Worm (Caenorhabditis elegans) whole organism, early embryonic: ENCODE data around the gene moma-1.

Experiments
- B0310.2 ChIP-seq: sonication (generic microtip); optimal IDR thresholded peaks from 2 replicates; lab custom pipeline; 2016; ENCODE audit warnings: mild to moderate bottlenecking, missing genetic modification characterization, missing compliant biosample characterization
- F13C5.2 ChIP-seq: sonication (generic microtip); optimal IDR thresholded peaks from 2 replicates; lab custom pipeline; 2017; ENCODE audit warnings: mild to moderate bottlenecking, missing genetic modification characterization, inconsistent platforms, missing compliant biosample characterization
- aly-1 ChIP-seq: sonication (generic microtip); optimal IDR thresholded peaks from 2 replicates; lab custom pipeline; 2016; ENCODE audit warnings: missing genetic modification characterization, missing compliant biosample characterization
- ama-1 ChIP-seq: fragments of 150-350 bp; optimal IDR thresholded peaks from 2 replicates; lab custom pipeline; 2014
- ceh-13 ChIP-seq: fragments of 200-800 bp; sonication (Bioruptor generic); optimal IDR thresholded peaks from 2 replicates; lab custom pipeline; 2018; ENCODE audit warnings: mild to moderate bottlenecking, missing genetic modification characterization, missing compliant biosample characterization
- ceh-36 ChIP-seq: sonication (generic microtip); optimal IDR thresholded peaks from 2 replicates; lab custom pipeline; 2016; ENCODE audit warnings: missing genetic modification characterization, inconsistent platforms, missing compliant biosample characterization
- ets-7 ChIP-seq: sonication (generic microtip); optimal IDR thresholded peaks from 2 replicates; lab custom pipeline; 2016; ENCODE audit warnings: missing genotype, missing genetic modification characterization, missing compliant biosample characterization
- flt-1 ChIP-seq: fragments of 200-800 bp; sonication (Bioruptor generic); IDR thresholded peaks from 2 replicates; pipeline ENCODE4 v1.3.6; 2022; ENCODE audit warnings: missing genetic modification characterization, missing compliant biosample characterization
- hmbx-1 ChIP-seq: sonication (generic microtip); optimal IDR thresholded peaks from 2 replicates; lab custom pipeline; 2016; ENCODE audit warnings: mild to moderate bottlenecking, missing genetic modification characterization, missing compliant biosample characterization
- hmg-4 ChIP-seq: fragments of 200-800 bp; sonication (Bioruptor generic); optimal IDR thresholded peaks from 2 replicates; lab custom pipeline; 2018; ENCODE audit warnings: mild to moderate bottlenecking, missing genetic modification characterization, missing compliant biosample characterization
- hnd-1 ChIP-seq: sonication (generic microtip); optimal IDR thresholded peaks from 2 replicates; lab custom pipeline; 2016; ENCODE audit warnings: missing genetic modification characterization, missing compliant biosample characterization
- pes-1 ChIP-seq: fragments of 200-800 bp; sonication (Bioruptor generic); IDR thresholded peaks from 2 replicates; pipeline ENCODE4 v1.3.6; 2022; ENCODE audit warnings: missing genetic modification reagents, missing genetic modification characterization, missing compliant biosample characterization
- scrt-1 ChIP-seq: fragments of 200-800 bp; sonication (Bioruptor generic); IDR thresholded peaks from 2 replicates; pipeline ENCODE4 v1.3.6; 2022; ENCODE audit warnings: missing genetic modification characterization, missing compliant biosample characterization
- sea-1 ChIP-seq: fragments of 200-800 bp; sonication (Bioruptor generic); conservative IDR thresholded peaks from 2 replicates; pipeline ENCODE4 v1.3.6; 2022; ENCODE audit warnings: missing genetic modification characterization, missing compliant biosample characterization
- tbx-11 ChIP-seq: fragments of 200-800 bp; sonication (Bioruptor generic); IDR thresholded peaks from 2 replicates; pipeline ENCODE4 v1.3.6; 2022; ENCODE audit warnings: missing genetic modification characterization, missing compliant biosample characterization
- tbx-37 ChIP-seq: fragments of 200-800 bp; sonication (Bioruptor generic); conservative IDR thresholded peaks from 2 replicates; pipeline ENCODE4 v1.3.6; 2022; ENCODE audit warnings: missing genetic modification reagents, missing genetic modification characterization, missing compliant biosample characterization
- tra-4 ChIP-seq: sonication (generic microtip); optimal IDR thresholded peaks from 2 replicates; lab custom pipeline; 2017; ENCODE audit warnings: missing genetic modification characterization, missing compliant biosample characterization

The moma-1 gene

ce11 chrIII:870555-870954 is 18.4 kb upstream of the moma-1 start:
- no peak for TF ChIP-seq B0310.2 (tag; lab: Kevin White, UChicago)
- no peak for TF ChIP-seq tbx-37 (GFP tag; lab: Robert Waterston, UW)
- no peak for TF ChIP-seq hmg-4 (GFP tag; lab: Kevin White, UChicago)
- no peak for TF ChIP-seq ceh-36 (tag; lab: Kevin White, UChicago)
- no peak for TF ChIP-seq flt-1 (GFP tag; lab: Robert Waterston, UW)
- TF ChIP-seq hmbx-1 (tag; lab: Kevin White, UChicago), result no peak
- TF ChIP-seq pes-1 (GFP tag; lab: Robert Waterston, UW), result no peak
- TF ChIP-seq F13C5.2 (tag; lab: Kevin White, UChicago), result no peak
- TF ChIP-seq ama-1 (lab: Kevin White, UChicago), result no peak
- no peak for TF ChIP-seq ets-7
- no peak for TF ChIP-seq hnd-1 (tag; lab: Kevin White, UChicago)
- no peak for TF ChIP-seq tbx-11 (GFP tag; lab: Robert Waterston, UW)
- TF ChIP-seq aly-1, result no peak

DNA sequence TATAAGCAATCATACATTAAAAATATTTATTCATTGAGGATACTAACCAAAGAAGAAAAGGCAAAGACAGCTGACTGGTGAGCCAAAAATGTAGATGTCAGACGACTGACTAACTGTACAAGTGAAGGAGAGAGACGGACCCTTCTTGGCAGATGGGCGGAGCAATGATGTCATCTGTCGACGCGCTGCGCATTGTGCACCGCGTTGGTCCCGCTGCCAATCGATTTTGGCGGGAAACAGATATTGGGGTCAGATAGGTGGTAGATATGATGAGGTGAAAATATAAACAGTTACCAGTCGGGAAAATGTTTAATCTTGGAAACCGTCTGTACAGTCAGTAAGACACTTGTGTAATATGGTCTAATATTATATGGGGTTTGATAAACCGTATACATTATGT is 17.7 kb upstream of the moma-1 start, which contains the start of gene T24C4.2:
Gene T24C4.2, minus strand, starts transcription at position 101 of the 400 bp plus-strand sequence.
- TF ChIP-seq tbx-11 (GFP tag; lab: Robert Waterston, UW), result no peak
- TF ChIP-seq hmg-4 (GFP tag; lab: Kevin White, UChicago), result peak; percentile 36
- no peak for TF ChIP-seq F13C5.2 (tag; lab: Kevin White, UChicago)

DNA sequence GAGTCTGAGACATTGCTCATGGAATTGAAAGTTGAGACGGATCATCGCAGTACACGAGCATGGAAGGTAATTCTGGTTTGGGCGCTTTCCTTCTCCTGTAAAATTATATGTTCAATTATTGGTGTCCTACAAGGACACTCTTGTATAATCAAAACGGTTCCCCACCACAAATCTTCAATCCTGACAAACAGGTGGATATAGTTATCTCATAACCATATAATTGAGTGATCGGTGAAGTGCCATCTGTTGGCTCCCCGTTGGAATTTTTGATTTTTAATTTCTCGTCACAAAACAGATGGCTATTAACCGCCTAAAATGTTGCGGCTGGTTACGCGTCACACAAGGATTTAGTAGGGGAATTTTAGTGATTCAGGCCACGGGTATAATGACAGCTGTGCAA is 16.7 kb upstream of the moma-1 start:
- TF ChIP-seq B0310.2 (tag; lab: Kevin White, UChicago), result no peak
- TF ChIP-seq pes-1 (GFP tag; lab: Robert Waterston, UW), result no peak
- TF ChIP-seq ceh-36 (tag; lab: Kevin White, UChicago), result no peak
- no peak for TF ChIP-seq tbx-37 (GFP tag; lab: Robert Waterston, UW)
- TF ChIP-seq hnd-1 (tag; lab: Kevin White, UChicago), result no peak

DNA sequence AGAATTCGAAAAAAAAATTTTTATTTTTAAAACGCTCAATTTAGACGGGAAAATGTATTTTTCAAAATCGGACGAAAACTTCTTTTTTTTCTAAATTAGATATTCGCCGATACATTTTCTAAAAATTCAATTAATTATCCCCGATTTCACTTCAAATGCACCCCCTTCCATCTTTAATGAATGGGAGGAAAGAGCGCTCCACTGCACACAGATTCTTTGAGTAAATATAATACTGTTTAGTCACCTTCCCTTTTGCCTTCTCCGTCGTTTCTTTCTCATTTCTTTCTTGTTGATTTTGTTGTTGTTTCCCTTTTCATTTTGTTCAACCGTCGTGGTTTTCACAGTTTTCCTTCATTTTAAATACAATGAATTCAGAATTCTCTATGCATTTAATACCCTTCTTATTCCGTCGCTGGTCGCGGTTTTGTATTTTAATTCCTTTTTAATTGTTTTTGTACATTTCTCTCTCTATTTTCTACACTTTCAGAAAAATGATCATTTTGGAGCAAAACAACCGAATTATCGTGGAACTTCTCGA is 9.7 kb upstream of the moma-1 start, which contains the start of gene arx-4:
Gene arx-4, plus strand, starts transcription at position 488 of the 538 bp plus-strand sequence.
- no peak for TF ChIP-seq hmg-4 (GFP tag; lab: Kevin White, UChicago)

DNA sequence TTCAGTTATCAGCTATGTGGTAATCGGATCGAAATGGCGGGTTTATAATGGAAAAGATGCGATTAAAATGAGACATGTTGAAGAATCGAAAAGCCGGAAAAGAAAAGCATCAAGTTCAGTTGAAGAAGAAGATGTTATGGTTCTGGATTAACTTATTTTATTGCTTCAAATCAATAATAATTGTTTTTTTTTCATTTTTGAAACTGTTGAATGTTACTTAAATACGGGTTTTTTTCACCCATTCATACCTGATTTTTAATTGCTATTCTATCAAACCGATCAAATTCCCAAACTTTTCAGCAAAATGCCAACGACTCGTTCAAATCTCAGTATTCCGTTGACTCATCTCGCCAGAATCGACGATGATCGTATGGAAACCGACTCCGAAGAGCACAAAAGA is 7.7 kb upstream of the moma-1 start, which contains the start of gene exos-4.2:
Gene exos-4.2, plus strand, starts transcription at position 301 of the 400 bp plus-strand sequence.
- TF ChIP-seq pes-1 (GFP tag; lab: Robert Waterston, UW), result no peak
- no peak for TF ChIP-seq tra-4
- TF ChIP-seq flt-1 (GFP tag; lab: Robert Waterston, UW), result no peak

DNA sequence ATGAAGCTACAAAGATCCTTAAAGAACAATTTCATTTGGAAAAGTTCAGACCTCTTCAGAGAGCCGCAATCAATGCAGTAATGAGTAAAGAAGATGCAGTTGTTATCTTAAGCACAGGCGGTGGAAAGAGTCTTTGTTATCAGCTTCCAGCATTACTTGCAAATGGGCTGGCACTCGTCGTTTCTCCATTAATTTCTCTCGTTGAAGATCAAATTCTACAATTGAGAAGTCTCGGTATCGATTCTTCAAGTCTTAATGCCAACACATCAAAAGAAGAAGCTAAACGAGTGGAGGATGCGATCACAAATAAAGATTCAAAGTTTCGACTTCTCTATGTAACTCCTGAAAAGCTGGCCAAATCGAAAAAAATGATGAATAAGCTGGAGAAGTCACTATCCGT is 4.7 kb upstream of the moma-1 start:
- TF ChIP-seq scrt-1 (GFP tag; lab: Robert Waterston, UW), result no peak
- TF ChIP-seq B0310.2 (tag; lab: Kevin White, UChicago), result no peak
- TF ChIP-seq hmbx-1 (tag; lab: Kevin White, UChicago), result no peak
- TF ChIP-seq ets-7, result no peak
- no peak for TF ChIP-seq sea-1 (GFP tag; lab: Robert Waterston, UW)

DNA sequence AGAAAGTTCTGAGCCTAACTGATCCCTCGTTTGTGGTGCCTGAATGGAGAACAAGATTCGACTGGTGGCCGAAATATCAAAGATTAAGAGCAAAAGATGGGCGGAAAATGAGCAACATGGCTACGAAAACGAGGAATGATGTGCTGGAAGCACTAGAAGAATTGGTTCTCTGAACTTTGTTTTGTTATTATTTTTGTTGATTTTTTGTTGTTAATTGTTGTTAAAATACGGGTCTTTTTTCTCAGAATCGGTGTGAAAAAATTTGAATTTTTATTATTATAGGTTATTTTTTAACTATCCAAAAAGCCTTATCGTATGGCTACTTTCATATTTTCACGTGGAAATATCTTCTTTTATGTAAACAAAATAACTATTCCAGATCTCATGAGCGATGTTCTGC is 4.1 kb upstream of the moma-1 start, which contains the start of gene K02F3.12:
Gene K02F3.12, plus strand, starts transcription at position 301 of the 400 bp plus-strand sequence.
- TF ChIP-seq hmbx-1 (tag; lab: Kevin White, UChicago), result no peak
- TF ChIP-seq ceh-13 (GFP tag; lab: Kevin White, UChicago), result no peak
- TF ChIP-seq tra-4, result no peak
- no peak for TF ChIP-seq hmg-4 (GFP tag; lab: Kevin White, UChicago)
- TF ChIP-seq ama-1 (lab: Kevin White, UChicago), result no peak
- TF ChIP-seq tbx-37 (GFP tag; lab: Robert Waterston, UW), result no peak
- no peak for TF ChIP-seq B0310.2 (tag; lab: Kevin White, UChicago)
- no peak for TF ChIP-seq hnd-1 (tag; lab: Kevin White, UChicago)
- TF ChIP-seq F13C5.2 (tag; lab: Kevin White, UChicago), result no peak

DNA sequence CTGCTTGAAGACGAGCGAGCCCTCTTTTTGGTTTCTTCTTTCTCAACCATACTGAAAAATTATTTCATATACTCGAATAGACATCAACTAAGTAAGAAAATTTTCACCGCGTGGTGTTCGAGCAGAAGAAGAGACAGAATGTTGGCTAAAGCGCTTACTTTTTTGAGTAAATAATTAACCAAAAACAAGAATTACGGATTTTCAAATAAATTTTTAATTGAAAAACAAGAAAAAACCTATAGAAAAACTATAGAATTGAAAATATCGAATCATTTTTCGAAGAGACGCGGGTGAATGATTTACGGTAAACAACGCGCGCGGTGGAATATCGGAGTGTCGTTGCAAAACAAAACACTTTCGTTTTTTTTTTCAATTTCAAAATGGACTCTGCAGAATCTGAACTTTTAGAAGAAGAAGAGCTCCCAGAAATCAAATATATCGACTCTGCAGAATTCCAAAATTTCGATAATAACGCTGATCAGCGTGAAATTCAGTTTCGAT is 1.7 kb upstream of the moma-1 start, which contains the start of the genes rnp-5 and tag-51:
Gene rnp-5, minus strand, starts transcription at position 51 of the 501 bp plus-strand sequence.
Gene tag-51, plus strand, starts transcription at position 363 of the 501 bp plus-strand sequence.
- TF ChIP-seq hmbx-1 (tag; lab: Kevin White, UChicago), result no peak
- no peak for TF ChIP-seq tbx-11 (GFP tag; lab: Robert Waterston, UW)

DNA sequence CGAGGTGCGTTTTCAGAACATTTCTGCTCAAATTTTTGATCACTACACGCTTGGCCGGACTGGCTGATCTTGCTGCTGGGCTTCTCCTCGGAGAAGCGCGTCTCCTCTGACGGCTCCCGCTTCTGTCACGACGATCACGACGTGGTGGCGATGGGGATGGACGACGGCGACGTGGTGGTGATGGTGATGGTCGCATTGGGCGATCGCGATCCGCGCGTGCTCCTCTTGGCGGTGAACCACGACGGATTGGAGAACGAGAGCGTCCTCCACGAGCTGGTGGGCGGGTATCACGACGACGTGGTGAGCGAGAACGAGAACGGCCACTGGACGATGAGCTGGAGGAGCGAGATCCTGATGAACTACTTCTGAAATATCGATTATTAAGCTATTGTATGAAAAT is 1.2 kb upstream of the moma-1 start:
- TF ChIP-seq hmbx-1 (tag; lab: Kevin White, UChicago), result no peak
- no peak for TF ChIP-seq tbx-37 (GFP tag; lab: Robert Waterston, UW)
- no peak for TF ChIP-seq ama-1 (lab: Kevin White, UChicago)
- TF ChIP-seq pes-1 (GFP tag; lab: Robert Waterston, UW), result no peak
- TF ChIP-seq ceh-36 (tag; lab: Kevin White, UChicago), result no peak
- TF ChIP-seq tbx-11 (GFP tag; lab: Robert Waterston, UW), result no peak
- TF ChIP-seq sea-1 (GFP tag; lab: Robert Waterston, UW), result no peak
- TF ChIP-seq B0310.2 (tag; lab: Kevin White, UChicago), result no peak
